Worm (Caenorhabditis elegans) whole organism, early embryonic: ENCODE measurements around the gene F32D1.8.

Experiments used
- B0310.2 ChIP-seq: sonication (generic microtip); optimal IDR thresholded peaks from 2 replicates; lab custom pipeline; 2016; ENCODE audit warnings: mild to moderate bottlenecking, missing genetic modification characterization, missing compliant biosample characterization
- F13C5.2 ChIP-seq: sonication (generic microtip); optimal IDR thresholded peaks from 2 replicates; lab custom pipeline; 2017; ENCODE audit warnings: mild to moderate bottlenecking, missing genetic modification characterization, inconsistent platforms, missing compliant biosample characterization
- aly-1 ChIP-seq: sonication (generic microtip); optimal IDR thresholded peaks from 2 replicates; lab custom pipeline; 2016; ENCODE audit warnings: missing genetic modification characterization, missing compliant biosample characterization
- ama-1 ChIP-seq: fragments of 150-350 bp; optimal IDR thresholded peaks from 2 replicates; lab custom pipeline; 2014
- ceh-13 ChIP-seq: fragments of 200-800 bp; sonication (Bioruptor generic); optimal IDR thresholded peaks from 2 replicates; lab custom pipeline; 2018; ENCODE audit warnings: mild to moderate bottlenecking, missing genetic modification characterization, missing compliant biosample characterization
- ceh-36 ChIP-seq: sonication (generic microtip); optimal IDR thresholded peaks from 2 replicates; lab custom pipeline; 2016; ENCODE audit warnings: missing genetic modification characterization, inconsistent platforms, missing compliant biosample characterization
- ets-7 ChIP-seq: sonication (generic microtip); optimal IDR thresholded peaks from 2 replicates; lab custom pipeline; 2016; ENCODE audit warnings: missing genotype, missing genetic modification characterization, missing compliant biosample characterization
- flt-1 ChIP-seq: fragments of 200-800 bp; sonication (Bioruptor generic); IDR thresholded peaks from 2 replicates; pipeline ENCODE4 v1.3.6; 2022; ENCODE audit warnings: missing genetic modification characterization, missing compliant biosample characterization
- hmbx-1 ChIP-seq: sonication (generic microtip); optimal IDR thresholded peaks from 2 replicates; lab custom pipeline; 2016; ENCODE audit warnings: mild to moderate bottlenecking, missing genetic modification characterization, missing compliant biosample characterization
- hmg-4 ChIP-seq: fragments of 200-800 bp; sonication (Bioruptor generic); optimal IDR thresholded peaks from 2 replicates; lab custom pipeline; 2018; ENCODE audit warnings: mild to moderate bottlenecking, missing genetic modification characterization, missing compliant biosample characterization
- pes-1 ChIP-seq: fragments of 200-800 bp; sonication (Bioruptor generic); IDR thresholded peaks from 2 replicates; pipeline ENCODE4 v1.3.6; 2022; ENCODE audit warnings: missing genetic modification reagents, missing genetic modification characterization, missing compliant biosample characterization
- scrt-1 ChIP-seq: fragments of 200-800 bp; sonication (Bioruptor generic); IDR thresholded peaks from 2 replicates; pipeline ENCODE4 v1.3.6; 2022; ENCODE audit warnings: missing genetic modification characterization, missing compliant biosample characterization
- sea-1 ChIP-seq: fragments of 200-800 bp; sonication (Bioruptor generic); conservative IDR thresholded peaks from 2 replicates; pipeline ENCODE4 v1.3.6; 2022; ENCODE audit warnings: missing genetic modification characterization, missing compliant biosample characterization
- tbx-11 ChIP-seq: fragments of 200-800 bp; sonication (Bioruptor generic); IDR thresholded peaks from 2 replicates; pipeline ENCODE4 v1.3.6; 2022; ENCODE audit warnings: missing genetic modification characterization, missing compliant biosample characterization
- tbx-37 ChIP-seq: fragments of 200-800 bp; sonication (Bioruptor generic); conservative IDR thresholded peaks from 2 replicates; pipeline ENCODE4 v1.3.6; 2022; ENCODE audit warnings: missing genetic modification reagents, missing genetic modification characterization, missing compliant biosample characterization
- tra-4 ChIP-seq: sonication (generic microtip); optimal IDR thresholded peaks from 2 replicates; lab custom pipeline; 2017; ENCODE audit warnings: missing genetic modification characterization, missing compliant biosample characterization

Gene F32D1.8

DNA sequence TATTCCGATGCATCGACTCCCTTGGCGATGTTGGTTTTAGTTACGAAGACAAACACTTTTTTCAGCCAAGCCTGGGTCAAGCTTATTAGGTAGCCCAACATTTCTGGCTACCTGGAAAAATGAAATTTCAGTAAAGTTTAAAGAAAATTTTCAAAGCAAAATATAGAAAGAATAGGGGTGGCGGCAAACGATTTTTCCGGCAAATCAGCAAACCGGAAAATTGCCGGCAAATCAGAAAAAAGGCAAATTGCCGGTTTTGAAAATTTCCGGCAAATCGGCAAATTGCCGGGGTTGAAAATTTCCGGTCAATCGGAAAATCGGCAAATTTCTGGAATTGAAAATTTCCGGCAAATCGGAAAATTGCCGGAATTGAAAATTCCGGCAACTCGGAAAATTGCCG, at the start of gene F32D1.8:
F32D1.8 (minus strand) TSS at position 101 of the 400 bp plus-strand sequence.
- TF ChIP-seq hmg-4 (no peak), ceh-36 (no peak), pes-1 (GFP tag; lab: Robert Waterston, UW) (no peak), B0310.2 (tag; lab: Kevin White, UChicago) (no peak), aly-1 (no peak), F13C5.2 (tag; lab: Kevin White, UChicago) (no peak), ceh-13 (GFP tag; lab: Kevin White, UChicago) (no peak), tbx-37 (GFP tag; lab: Robert Waterston, UW) (no peak), tbx-11 (GFP tag; lab: Robert Waterston, UW) (no peak), scrt-1 (GFP tag; lab: Robert Waterston, UW) (no peak)

DNA sequence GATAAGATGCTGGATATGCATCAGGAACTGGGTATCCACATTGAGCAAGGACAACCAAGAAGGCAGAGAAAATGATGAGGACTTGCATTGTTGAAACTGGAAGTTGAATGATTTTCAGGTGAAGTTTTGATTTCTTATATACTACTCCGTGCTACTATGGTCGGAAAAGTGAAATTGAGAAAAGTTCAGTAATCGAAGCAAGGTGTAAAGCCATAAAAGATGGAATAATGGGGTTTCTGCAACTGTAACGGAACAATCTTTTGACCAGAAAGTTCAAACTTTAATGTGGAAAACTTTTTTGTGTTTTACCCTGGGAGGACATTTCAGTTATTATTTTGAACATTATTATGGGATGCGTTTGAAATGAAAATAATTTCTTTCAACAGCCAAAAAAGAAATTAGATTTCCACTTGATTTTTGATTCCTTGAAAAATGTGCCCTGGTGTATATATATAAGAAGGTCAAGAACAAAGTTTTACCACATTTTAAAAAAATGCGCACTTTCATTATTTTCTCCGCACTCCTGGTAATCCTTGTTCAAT, 46.4 kb upstream of the F32D1.8 start, which contains the start of the genes Y47D7A.9 and Y47D7A.19:
Y47D7A.9 (minus strand) TSS at position 101 of the 542 bp plus-strand sequence.
Y47D7A.19 (plus strand) TSS at position 492 of the 542 bp plus-strand sequence.
- TF ChIP-seq tbx-11 (GFP tag; lab: Robert Waterston, UW), result no peak
- TF ChIP-seq tbx-37 (GFP tag; lab: Robert Waterston, UW), result no peak
- no peak for TF ChIP-seq B0310.2 (tag; lab: Kevin White, UChicago)

DNA sequence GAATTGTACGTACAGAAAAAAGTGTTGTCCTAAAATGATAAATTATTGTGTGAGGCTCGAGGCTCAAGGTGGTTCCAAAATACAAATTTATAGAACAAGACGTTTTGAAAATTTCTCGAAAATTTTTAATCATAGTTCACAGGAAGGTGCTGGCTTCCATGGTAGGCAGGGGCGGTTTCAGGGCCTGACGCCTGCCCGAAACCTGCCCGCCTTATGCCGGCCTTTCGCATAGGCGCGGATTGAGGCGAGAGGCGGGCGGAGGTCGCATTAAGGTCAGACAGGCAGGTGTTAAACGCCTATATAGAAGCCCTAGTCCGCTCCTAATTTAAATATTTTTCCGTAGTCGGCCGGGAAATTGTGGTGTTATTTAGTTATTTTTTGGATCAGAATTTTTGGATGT, 45.6 kb upstream of the F32D1.8 start:
- TF ChIP-seq hmg-4 (no peak), ceh-36 (no peak), pes-1 (GFP tag; lab: Robert Waterston, UW) (no peak), hmbx-1 (no peak), flt-1 (no peak), tbx-37 (GFP tag; lab: Robert Waterston, UW) (no peak), ceh-13 (GFP tag; lab: Kevin White, UChicago) (no peak), aly-1 (no peak), scrt-1 (GFP tag; lab: Robert Waterston, UW) (no peak), ama-1 (lab: Kevin White, UChicago) (no peak), ets-7 (tag; lab: Kevin White, UChicago) (no peak)

DNA sequence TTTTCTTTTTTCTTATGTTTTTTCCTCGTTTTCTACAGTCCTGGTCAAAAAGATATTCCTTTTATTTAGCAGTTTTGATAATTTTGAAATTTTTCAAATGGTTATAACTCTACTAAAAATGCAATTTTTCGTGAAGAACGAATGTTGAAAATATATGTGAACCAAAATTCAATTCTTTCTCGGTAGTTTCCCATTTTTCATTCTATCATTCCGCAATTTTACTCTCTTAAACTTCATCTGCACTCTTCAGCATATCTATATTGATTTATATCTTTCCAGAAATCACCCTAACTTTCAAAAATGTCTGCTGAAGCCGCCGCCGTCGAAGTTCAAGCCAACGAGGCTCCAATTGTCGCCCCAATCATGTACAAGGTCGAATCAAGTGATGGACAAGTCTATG, 44.6 kb upstream of the F32D1.8 start, which contains the start of gene skr-7:
skr-7 (plus strand) TSS at position 301 of the 400 bp plus-strand sequence.
- TF ChIP-seq sea-1 (no peak), F13C5.2 (tag; lab: Kevin White, UChicago) (no peak), flt-1 (no peak), scrt-1 (GFP tag; lab: Robert Waterston, UW) (no peak), ets-7 (tag; lab: Kevin White, UChicago) (no peak), B0310.2 (tag; lab: Kevin White, UChicago) (no peak), tbx-37 (GFP tag; lab: Robert Waterston, UW) (no peak), hmbx-1 (no peak), hmg-4 (no peak), tra-4 (tag; lab: Kevin White, UChicago) (no peak), ceh-13 (GFP tag; lab: Kevin White, UChicago) (no peak), aly-1 (no peak)

DNA sequence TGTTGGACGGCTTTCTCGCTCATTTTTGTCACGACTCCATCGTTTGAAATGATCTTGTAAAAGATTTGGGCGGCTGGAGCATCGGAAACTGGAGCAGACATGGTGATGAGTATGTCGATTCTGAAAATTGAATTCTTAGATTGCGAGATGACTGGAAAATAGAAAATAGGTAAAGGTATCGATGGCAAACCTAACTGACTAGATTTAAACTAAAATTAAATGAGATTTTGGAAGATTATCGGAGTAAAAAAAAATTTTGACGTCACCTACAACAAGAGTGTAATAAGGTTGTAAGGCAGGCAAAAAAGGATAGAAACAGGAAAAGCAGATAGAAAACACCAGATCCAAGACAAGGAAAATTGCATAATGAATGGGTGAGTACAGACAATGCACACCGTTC, 44.0 kb upstream of the F32D1.8 start, which contains the start of gene skr-14:
skr-14 (minus strand) TSS at position 101 of the 400 bp plus-strand sequence.
- TF ChIP-seq scrt-1 (GFP tag; lab: Robert Waterston, UW), result no peak
- no peak for TF ChIP-seq tbx-37 (GFP tag; lab: Robert Waterston, UW)
- no peak for TF ChIP-seq F13C5.2 (tag; lab: Kevin White, UChicago)

DNA sequence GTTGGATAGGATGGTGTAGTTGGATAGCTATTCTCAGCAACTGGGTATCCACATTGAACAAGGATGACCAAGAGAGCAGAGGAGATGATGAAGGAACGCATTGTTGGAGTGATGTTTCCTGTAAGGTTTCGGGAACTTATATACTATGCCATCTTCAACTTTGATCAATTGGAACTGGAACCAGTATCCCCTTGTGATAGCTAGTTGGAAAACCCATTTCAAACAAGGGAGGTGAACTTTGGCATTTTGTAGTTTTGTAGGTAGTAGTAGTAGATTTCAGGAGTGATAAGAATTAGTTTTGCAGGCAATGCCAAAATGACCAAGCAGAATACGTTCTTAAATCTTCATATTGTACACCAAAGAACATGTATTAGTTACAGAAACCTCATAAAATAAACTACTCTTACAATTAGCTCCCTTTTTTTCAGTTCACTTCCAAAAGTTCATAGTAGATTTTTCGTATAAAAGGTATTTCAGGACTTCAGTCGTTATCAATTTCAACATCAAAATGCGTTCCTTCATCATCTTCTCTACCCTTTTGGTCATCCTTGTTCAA, 42.3 kb upstream of the F32D1.8 start, which contains the start of the genes Y47D7A.7 and Y47D7A.2:
Y47D7A.7 (minus strand) TSS at position 101 of the 556 bp plus-strand sequence.
Y47D7A.2 (plus strand) TSS at position 506 of the 556 bp plus-strand sequence.
- TF ChIP-seq tra-4 (tag; lab: Kevin White, UChicago) (no peak), hmbx-1 (no peak), hmg-4 (no peak), ets-7 (tag; lab: Kevin White, UChicago) (no peak), ama-1 (lab: Kevin White, UChicago) (no peak), scrt-1 (GFP tag; lab: Robert Waterston, UW) (no peak), pes-1 (GFP tag; lab: Robert Waterston, UW) (no peak), tbx-11 (GFP tag; lab: Robert Waterston, UW) (no peak), sea-1 (no peak), B0310.2 (tag; lab: Kevin White, UChicago) (no peak), aly-1 (no peak), ceh-36 (no peak), F13C5.2 (tag; lab: Kevin White, UChicago) (no peak)

DNA sequence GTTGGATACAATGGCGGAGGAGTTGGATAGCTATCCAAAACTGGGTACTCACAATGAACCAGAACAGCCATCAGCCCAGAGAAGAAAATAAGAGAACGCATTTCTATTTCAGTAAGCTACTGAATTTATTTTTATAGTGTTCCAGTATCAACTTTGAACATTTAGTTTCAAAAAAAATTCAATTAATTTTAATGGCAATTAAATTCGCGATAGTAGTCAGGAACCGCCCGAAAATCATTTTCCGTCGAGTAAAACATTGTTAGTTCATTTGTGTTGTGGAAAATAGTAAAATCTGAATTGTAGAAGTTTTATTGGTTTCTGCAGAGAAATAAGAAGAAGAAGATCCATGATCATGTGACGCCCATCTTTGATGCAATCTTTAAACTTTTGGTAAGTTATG, 40.6 kb upstream of the F32D1.8 start, which contains the start of gene Y47D7A.6:
Y47D7A.6 (minus strand) TSS at position 101 of the 400 bp plus-strand sequence.
- TF ChIP-seq sea-1 (no peak), scrt-1 (GFP tag; lab: Robert Waterston, UW) (no peak), ceh-13 (GFP tag; lab: Kevin White, UChicago) (no peak)

DNA sequence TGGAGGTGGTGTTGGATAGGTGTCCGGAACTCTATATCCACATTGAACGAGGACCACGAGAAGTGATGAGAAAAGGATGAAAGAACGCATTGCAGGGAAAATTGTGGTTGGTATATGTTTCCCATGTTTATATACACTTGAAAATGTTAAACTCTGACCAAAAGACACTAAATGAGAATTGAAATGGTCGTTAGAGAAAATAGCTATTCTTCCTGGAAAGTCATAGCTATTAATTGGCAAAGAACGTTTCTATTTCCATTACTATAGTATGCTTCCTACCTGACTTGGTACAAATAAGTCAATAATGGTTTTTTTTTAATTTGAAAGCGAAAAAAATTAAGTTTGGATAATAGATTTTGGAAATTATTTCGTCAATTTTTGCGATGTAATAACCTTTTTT, 39.2 kb upstream of the F32D1.8 start, which contains the start of gene Y47D7A.18:
Y47D7A.18 (minus strand) TSS at position 101 of the 400 bp plus-strand sequence.
- TF ChIP-seq ama-1 (lab: Kevin White, UChicago) (no peak), tbx-11 (GFP tag; lab: Robert Waterston, UW) (no peak), flt-1 (no peak), B0310.2 (tag; lab: Kevin White, UChicago) (no peak), hmg-4 (no peak), scrt-1 (GFP tag; lab: Robert Waterston, UW) (no peak), sea-1 (no peak), F13C5.2 (tag; lab: Kevin White, UChicago) (no peak)
